Fruit fly (Drosophila melanogaster): ENCODE data around the gene Hsp83.
A peak's percentile ranks its signal among the peaks of the same experiment; 100 is the strongest.

Gene Hsp83

dm6 chr3L:3197464-3197863, 4.7 kb downstream of the Hsp83 start, which contains the start of gene CG14966:
TSS of gene CG14966 (minus strand) at chr3L:3197631.
- TF ChIP-seq Vsx2 (GFP tag; optimal IDR thresholded peaks at IDR 0.05; ENCODE audit: partially characterized antibody) (no peak), dmrt93B (GFP tag; optimal IDR thresholded peaks at IDR 0.05) (no peak), dsf (GFP tag; optimal IDR thresholded peaks at IDR 0.05; ENCODE audit: borderline replicate concordance) (no peak), CG9705 (GFP tag; optimal IDR thresholded peaks at IDR 0.05) (peak; percentile 13), Sp1 (GFP tag; optimal IDR thresholded peaks at IDR 0.05) (peak; percentile 15), sage (GFP tag; optimal IDR thresholded peaks at IDR 0.05) (peak; percentile 25), Dfd (GFP tag; optimal IDR thresholded peaks at IDR 0.05) (no peak), foxo (GFP tag; optimal IDR thresholded peaks at IDR 0.05) (peak in 1 of 2 experiments; percentile 59), jim (GFP tag; optimal IDR thresholded peaks at IDR 0.05) (peak; percentile 14), Dif (GFP tag; optimal IDR thresholded peaks at IDR 0.05; ENCODE audit: partially characterized antibody) (no peak), CG32264 (GFP tag; optimal IDR thresholded peaks at IDR 0.05) (no peak), Hnf4 (GFP tag; optimal IDR thresholded peaks at IDR 0.05) (peak; percentile 79), Rel (GFP tag; optimal IDR thresholded peaks at IDR 0.05) (no peak), Rel (tag; optimal IDR thresholded peaks at IDR 0.05) (peak; percentile 55), Abd-B (GFP tag; optimal IDR thresholded peaks at IDR 0.05) (no peak), tai (GFP tag; optimal IDR thresholded peaks at IDR 0.05) (no peak), psq (GFP tag; optimal IDR thresholded peaks at IDR 0.05) (no peak), N (GFP tag; optimal IDR thresholded peaks at IDR 0.05) (no peak), Hr83 (GFP tag; optimal IDR thresholded peaks at IDR 0.05; ENCODE audit: poor library complexity, severe bottlenecking) (peak; percentile 55), Myc (optimal IDR thresholded peaks at IDR 0.05) (no peak), rgr (GFP tag; optimal IDR thresholded peaks at IDR 0.05) (peak; percentile 59), brk (GFP tag; optimal IDR thresholded peaks at IDR 0.05) (no peak), lola (GFP tag; optimal IDR thresholded peaks at IDR 0.05) (no peak), sv (GFP tag; optimal IDR thresholded peaks at IDR 0.05) (peak; percentile 5), OdsH (GFP tag; optimal IDR thresholded peaks at IDR 0.05) (peak; percentile 44), Jra (GFP tag; optimal IDR thresholded peaks at IDR 0.05) (peak; percentile 50), HLH106 (tag; optimal IDR thresholded peaks at IDR 0.05) (peak; percentile 25), usp (GFP tag; optimal IDR thresholded peaks at IDR 0.05) (no peak), dl (GFP tag; optimal IDR thresholded peaks at IDR 0.05; ENCODE audit: insufficient read depth in 1 of 2, partially characterized antibody in 2 of 2) (no peak), Hr78 (GFP tag; optimal IDR thresholded peaks at IDR 0.05) (no peak), Mio (GFP tag; optimal IDR thresholded peaks at IDR 0.05) (no peak), ey (GFP tag; optimal IDR thresholded peaks at IDR 0.05) (no peak), CrebA (GFP tag; optimal IDR thresholded peaks at IDR 0.05; ENCODE audit: borderline replicate concordance) (no peak), fru (GFP tag; optimal IDR thresholded peaks at IDR 0.05) (peak; percentile 43), pan (optimal IDR thresholded peaks at IDR 0.05) (no peak), br (GFP tag; optimal IDR thresholded peaks at IDR 0.05) (peak; percentile 45), h (GFP tag; optimal IDR thresholded peaks at IDR 0.05) (peak; percentile 55), GATAd (GFP tag; optimal IDR thresholded peaks at IDR 0.05) (no peak), woc (GFP tag; optimal IDR thresholded peaks at IDR 0.05) (peak; percentile 68)

dm6 chr3L:3198447-3199402, 6.0 kb downstream of the Hsp83 start, which contains the start of the genes CG32276 and gry:
TSS of gene CG32276 (minus strand) at chr3L:3199047.
TSS of gene gry (plus strand) at chr3L:3199090.
- no peak for TF ChIP-seq Jra (GFP tag; optimal IDR thresholded peaks at IDR 0.05)
- TF ChIP-seq ey (GFP tag; optimal IDR thresholded peaks at IDR 0.05): peak; percentile 76
- peak; percentile 88 for TF ChIP-seq woc (GFP tag; optimal IDR thresholded peaks at IDR 0.05)
- peak in 1 of 2 experiments; percentile 90 for TF ChIP-seq foxo (GFP tag; optimal IDR thresholded peaks at IDR 0.05)
- TF ChIP-seq CG32264 (GFP tag; optimal IDR thresholded peaks at IDR 0.05): peak; percentile 18
- peak; percentile 97 for TF ChIP-seq CrebA (GFP tag; optimal IDR thresholded peaks at IDR 0.05; ENCODE audit: borderline replicate concordance)
- TF ChIP-seq Hr78 (GFP tag; optimal IDR thresholded peaks at IDR 0.05): no peak
- no peak for TF ChIP-seq brk (GFP tag; optimal IDR thresholded peaks at IDR 0.05)
- peak; percentile 79 for TF ChIP-seq HLH106 (tag; optimal IDR thresholded peaks at IDR 0.05)
- no peak for TF ChIP-seq tai (GFP tag; optimal IDR thresholded peaks at IDR 0.05)
- peak; percentile 80 for TF ChIP-seq Sp1 (GFP tag; optimal IDR thresholded peaks at IDR 0.05)
- TF ChIP-seq psq (GFP tag; optimal IDR thresholded peaks at IDR 0.05): peak; percentile 62
- no peak for TF ChIP-seq Vsx2 (GFP tag; optimal IDR thresholded peaks at IDR 0.05; ENCODE audit: partially characterized antibody)
- TF ChIP-seq Abd-B (GFP tag; optimal IDR thresholded peaks at IDR 0.05): no peak
- peak; percentile 81 for TF ChIP-seq br (GFP tag; optimal IDR thresholded peaks at IDR 0.05)
- no peak for TF ChIP-seq N (GFP tag; optimal IDR thresholded peaks at IDR 0.05)
- no peak for TF ChIP-seq dl (GFP tag; optimal IDR thresholded peaks at IDR 0.05; ENCODE audit: insufficient read depth in 1 of 2, partially characterized antibody in 2 of 2)
- no peak for TF ChIP-seq Dfd (GFP tag; optimal IDR thresholded peaks at IDR 0.05)
- no peak for TF ChIP-seq lola (GFP tag; optimal IDR thresholded peaks at IDR 0.05)
- no peak for TF ChIP-seq dsf (GFP tag; optimal IDR thresholded peaks at IDR 0.05; ENCODE audit: borderline replicate concordance)
- TF ChIP-seq CG9705 (GFP tag; optimal IDR thresholded peaks at IDR 0.05): peak; percentile 63
- peak; percentile 87 for TF ChIP-seq rgr (GFP tag; optimal IDR thresholded peaks at IDR 0.05)
- no peak for TF ChIP-seq Dif (GFP tag; optimal IDR thresholded peaks at IDR 0.05; ENCODE audit: partially characterized antibody)
- TF ChIP-seq sv (GFP tag; optimal IDR thresholded peaks at IDR 0.05): peak; percentile 69
- peak; percentile 57 for TF ChIP-seq Hr83 (GFP tag; optimal IDR thresholded peaks at IDR 0.05; ENCODE audit: poor library complexity, severe bottlenecking)
- no peak for TF ChIP-seq sage (GFP tag; optimal IDR thresholded peaks at IDR 0.05)
- peak; percentile 83 for TF ChIP-seq Myc (optimal IDR thresholded peaks at IDR 0.05)
- no peak for TF ChIP-seq dmrt93B (GFP tag; optimal IDR thresholded peaks at IDR 0.05)
- TF ChIP-seq fru (GFP tag; optimal IDR thresholded peaks at IDR 0.05): peak; percentile 89
- peak; percentile 90 for TF ChIP-seq jim (GFP tag; optimal IDR thresholded peaks at IDR 0.05)
- TF ChIP-seq h (GFP tag; optimal IDR thresholded peaks at IDR 0.05): peak; percentile 90
- TF ChIP-seq pan (optimal IDR thresholded peaks at IDR 0.05): no peak
- TF ChIP-seq usp (GFP tag; optimal IDR thresholded peaks at IDR 0.05): no peak
- no peak for TF ChIP-seq GATAd (GFP tag; optimal IDR thresholded peaks at IDR 0.05)
- TF ChIP-seq OdsH (GFP tag; optimal IDR thresholded peaks at IDR 0.05): peak; percentile 75
- TF ChIP-seq Hnf4 (GFP tag; optimal IDR thresholded peaks at IDR 0.05): no peak
- TF ChIP-seq Rel (GFP tag; optimal IDR thresholded peaks at IDR 0.05): no peak
- peak; percentile 73 for TF ChIP-seq Rel (tag; optimal IDR thresholded peaks at IDR 0.05)
- no peak for TF ChIP-seq Mio (GFP tag; optimal IDR thresholded peaks at IDR 0.05)
